Fruit fly (Drosophila melanogaster): Measurements from ENCODE around the gene eya.

- TF ChIP-seq acj6 (GFP tag; optimal IDR thresholded peaks at IDR 0.05) (no peak), CG32006 (GFP tag; optimal IDR thresholded peaks at IDR 0.05) (no peak), CG9139 (GFP tag; optimal IDR thresholded peaks at IDR 0.05) (no peak), dsx (GFP tag; optimal IDR thresholded peaks at IDR 0.05; ENCODE audit: poor library complexity, severe bottlenecking) (no peak)
Observed at dm6 chr2L:6513948-6514347, 32.8 kb downstream of the eya start.

Measured in whole organism, prepupa.